Worm (Caenorhabditis elegans) whole organism, late embryonic: ENCODE measurements around the gene sek-3.

Experiments
- ceh-30 ChIP-seq: fragments of 150-350 bp; optimal IDR thresholded peaks from 2 replicates; lab custom pipeline; 2014; ENCODE audit warnings: missing biosample characterization, missing genetic modification characterization
- fkh-6 ChIP-seq: sonication (generic microtip); optimal IDR thresholded peaks from 2 replicates; lab custom pipeline; 2016; ENCODE audit warnings: missing genetic modification characterization, missing compliant biosample characterization
- odd-2 ChIP-seq: sonication (generic microtip); optimal IDR thresholded peaks from 2 replicates; lab custom pipeline; 2017; ENCODE audit warnings: antibody characterized with exemption, mild to moderate bottlenecking, missing genetic modification characterization, missing compliant biosample characterization
- pha-2 ChIP-seq: sonication (generic microtip); optimal IDR thresholded peaks from 2 replicates; lab custom pipeline; 2017; ENCODE audit warnings: mild to moderate bottlenecking, missing genetic modification characterization, missing compliant biosample characterization
- pqm-1 ChIP-seq: sonication (generic microtip); optimal IDR thresholded peaks from 2 replicates; lab custom pipeline; 2016; ENCODE audit warnings: missing genetic modification characterization, missing compliant biosample characterization
- sox-4 ChIP-seq: sonication (generic microtip); optimal IDR thresholded peaks from 2 replicates; lab custom pipeline; 2017; ENCODE audit warnings: mild to moderate bottlenecking, missing genetic modification characterization, inconsistent platforms, missing compliant biosample characterization
- unc-55 ChIP-seq: sonication (generic microtip); optimal IDR thresholded peaks from 2 replicates; lab custom pipeline; 2017; ENCODE audit warnings: missing biosample characterization, missing genetic modification reagents, missing genetic modification characterization
- unc-86 ChIP-seq: sonication (generic microtip); optimal IDR thresholded peaks from 2 replicates; lab custom pipeline; 2016; ENCODE audit warnings: missing genetic modification characterization, missing compliant biosample characterization

DNA sequence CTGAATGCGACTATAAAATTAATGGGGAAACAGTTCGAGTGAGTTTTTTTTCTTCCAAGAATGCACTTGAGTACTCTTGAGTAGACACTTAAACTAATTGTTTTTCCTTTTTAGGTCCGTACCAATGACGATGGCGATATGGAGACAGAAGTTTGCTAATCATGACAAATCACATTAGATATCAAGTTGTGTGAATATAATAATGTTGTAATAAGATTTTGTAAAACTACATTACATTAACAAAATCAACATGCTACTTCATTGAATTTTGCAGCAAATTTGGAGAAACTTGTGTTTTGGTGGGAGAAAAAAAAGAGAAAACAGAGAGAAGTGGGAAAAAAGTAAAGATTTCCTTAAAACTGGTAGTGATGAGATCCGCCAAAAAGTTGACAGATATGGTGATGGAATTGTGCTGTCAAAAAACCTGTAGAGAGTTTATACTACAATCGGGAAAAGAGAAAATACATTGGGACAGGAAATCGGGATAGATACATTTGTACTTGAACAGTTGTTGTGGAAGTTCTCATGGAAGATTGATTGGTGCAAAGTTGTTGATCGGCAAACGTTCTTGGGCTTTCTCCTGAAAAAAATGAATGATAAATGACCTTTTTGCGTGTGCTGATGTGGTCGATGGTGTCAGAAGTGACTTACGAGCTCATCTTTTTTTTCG lies 10.4 kb downstream of the sek-3 start:
- TF ChIP-seq fkh-6 (tag; lab: Kevin White, UChicago) (no peak), pha-2 (tag; lab: Kevin White, UChicago) (no peak), unc-86 (tag; lab: Kevin White, UChicago) (no peak), unc-55 (GFP tag; lab: Kevin White, UChicago) (no peak), odd-2 (no peak), sox-4 (tag; lab: Kevin White, UChicago) (no peak), pqm-1 (tag; lab: Kevin White, UChicago) (no peak), ceh-30 (tag; lab: Kevin White, UChicago) (no peak)
